Worm (Caenorhabditis elegans): Measurements from ENCODE around the gene abt-4.

DNA sequence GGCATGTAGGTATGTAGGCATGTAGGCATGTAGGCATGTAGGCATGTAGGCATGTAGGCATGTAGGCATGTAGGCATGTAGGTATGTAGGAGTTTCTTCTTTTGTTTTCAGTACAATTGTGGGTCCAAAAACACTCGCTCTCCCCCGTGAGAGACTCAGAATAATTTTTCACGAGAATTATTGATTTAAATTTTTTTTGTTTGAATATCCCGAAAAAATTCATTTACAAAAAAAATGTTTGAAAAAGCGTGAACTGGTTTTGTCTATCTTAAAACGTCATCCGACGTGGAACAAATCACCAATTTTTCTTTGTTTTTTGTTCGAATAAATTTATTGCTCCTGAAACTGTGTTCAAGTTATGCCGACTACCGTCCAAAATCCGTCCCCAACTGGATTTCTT is 12.6 kb upstream of the abt-4 start, which contains the start of gene wago-10:
- TF ChIP-seq C38D4.7 (GFP tag; optimal IDR thresholded peaks at IDR 0.05) (no peak), ama-1 (optimal IDR thresholded peaks at IDR 0.05) (no peak), ets-4 (tag; optimal IDR thresholded peaks at IDR 0.05) (no peak), ref-2 (tag; optimal IDR thresholded peaks at IDR 0.05) (no peak), syd-9 (tag; optimal IDR thresholded peaks at IDR 0.05) (no peak)
